Worm (Caenorhabditis elegans) whole organism, early embryonic: ENCODE results near the gene T01G5.6.
"Not testable (repeated sequence)": the region's sequence is repeated elsewhere in the genome, so short reads cannot be mapped to it uniquely, and the experiment has no call there.

ENCODE experiments used
- B0310.2 ChIP-seq: sonication (generic microtip); optimal IDR thresholded peaks from 2 replicates; lab custom pipeline; 2016; ENCODE audit warnings: mild to moderate bottlenecking, missing genetic modification characterization, missing compliant biosample characterization
- F13C5.2 ChIP-seq: sonication (generic microtip); optimal IDR thresholded peaks from 2 replicates; lab custom pipeline; 2017; ENCODE audit warnings: mild to moderate bottlenecking, missing genetic modification characterization, inconsistent platforms, missing compliant biosample characterization
- aly-1 ChIP-seq: sonication (generic microtip); optimal IDR thresholded peaks from 2 replicates; lab custom pipeline; 2016; ENCODE audit warnings: missing genetic modification characterization, missing compliant biosample characterization
- ama-1 ChIP-seq: fragments of 150-350 bp; optimal IDR thresholded peaks from 2 replicates; lab custom pipeline; 2014
- ceh-13 ChIP-seq: fragments of 200-800 bp; sonication (Bioruptor generic); optimal IDR thresholded peaks from 2 replicates; lab custom pipeline; 2018; ENCODE audit warnings: mild to moderate bottlenecking, missing genetic modification characterization, missing compliant biosample characterization
- ceh-36 ChIP-seq: sonication (generic microtip); optimal IDR thresholded peaks from 2 replicates; lab custom pipeline; 2016; ENCODE audit warnings: missing genetic modification characterization, inconsistent platforms, missing compliant biosample characterization
- ets-7 ChIP-seq: sonication (generic microtip); optimal IDR thresholded peaks from 2 replicates; lab custom pipeline; 2016; ENCODE audit warnings: missing genotype, missing genetic modification characterization, missing compliant biosample characterization
- flt-1 ChIP-seq: fragments of 200-800 bp; sonication (Bioruptor generic); IDR thresholded peaks from 2 replicates; pipeline ENCODE4 v1.3.6; 2022; ENCODE audit warnings: missing genetic modification characterization, missing compliant biosample characterization
- hmbx-1 ChIP-seq: sonication (generic microtip); optimal IDR thresholded peaks from 2 replicates; lab custom pipeline; 2016; ENCODE audit warnings: mild to moderate bottlenecking, missing genetic modification characterization, missing compliant biosample characterization
- hmg-4 ChIP-seq: fragments of 200-800 bp; sonication (Bioruptor generic); optimal IDR thresholded peaks from 2 replicates; lab custom pipeline; 2018; ENCODE audit warnings: mild to moderate bottlenecking, missing genetic modification characterization, missing compliant biosample characterization
- hnd-1 ChIP-seq: sonication (generic microtip); optimal IDR thresholded peaks from 2 replicates; lab custom pipeline; 2016; ENCODE audit warnings: missing genetic modification characterization, missing compliant biosample characterization
- pes-1 ChIP-seq: fragments of 200-800 bp; sonication (Bioruptor generic); IDR thresholded peaks from 2 replicates; pipeline ENCODE4 v1.3.6; 2022; ENCODE audit warnings: missing genetic modification reagents, missing genetic modification characterization, missing compliant biosample characterization
- scrt-1 ChIP-seq: fragments of 200-800 bp; sonication (Bioruptor generic); IDR thresholded peaks from 2 replicates; pipeline ENCODE4 v1.3.6; 2022; ENCODE audit warnings: missing genetic modification characterization, missing compliant biosample characterization
- sea-1 ChIP-seq: fragments of 200-800 bp; sonication (Bioruptor generic); conservative IDR thresholded peaks from 2 replicates; pipeline ENCODE4 v1.3.6; 2022; ENCODE audit warnings: missing genetic modification characterization, missing compliant biosample characterization
- tbx-11 ChIP-seq: fragments of 200-800 bp; sonication (Bioruptor generic); IDR thresholded peaks from 2 replicates; pipeline ENCODE4 v1.3.6; 2022; ENCODE audit warnings: missing genetic modification characterization, missing compliant biosample characterization
- tbx-37 ChIP-seq: fragments of 200-800 bp; sonication (Bioruptor generic); conservative IDR thresholded peaks from 2 replicates; pipeline ENCODE4 v1.3.6; 2022; ENCODE audit warnings: missing genetic modification reagents, missing genetic modification characterization, missing compliant biosample characterization
- tra-4 ChIP-seq: sonication (generic microtip); optimal IDR thresholded peaks from 2 replicates; lab custom pipeline; 2017; ENCODE audit warnings: missing genetic modification characterization, missing compliant biosample characterization

T01G5.6 gene

DNA sequence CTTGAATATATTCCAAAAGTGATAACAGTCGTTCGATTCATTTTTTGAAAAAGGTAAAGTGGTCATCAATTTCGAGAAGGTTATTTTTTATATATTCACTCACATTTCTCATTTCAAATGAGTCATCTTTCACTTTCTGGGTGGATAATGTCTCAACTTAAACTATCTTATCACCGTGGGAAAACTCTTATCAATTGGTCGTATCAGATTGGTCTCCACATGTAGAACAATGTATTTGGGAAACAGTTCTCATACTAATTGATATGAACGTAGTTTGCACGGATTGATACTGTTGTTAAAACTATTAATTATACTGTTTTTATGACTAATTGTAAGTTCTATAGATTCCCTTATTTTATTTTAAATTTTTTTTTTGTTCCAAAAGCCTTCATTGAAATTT lies 19.9 kb upstream of the T01G5.6 start:
- TF ChIP-seq hnd-1 (no peak), tbx-37 (GFP tag; lab: Robert Waterston, UW) (no peak), ama-1 (lab: Kevin White, UChicago) (no peak), F13C5.2 (tag; lab: Kevin White, UChicago) (no peak), tra-4 (tag; lab: Kevin White, UChicago) (no peak), ceh-36 (tag; lab: Kevin White, UChicago) (no peak), scrt-1 (GFP tag; lab: Robert Waterston, UW) (no peak)

DNA sequence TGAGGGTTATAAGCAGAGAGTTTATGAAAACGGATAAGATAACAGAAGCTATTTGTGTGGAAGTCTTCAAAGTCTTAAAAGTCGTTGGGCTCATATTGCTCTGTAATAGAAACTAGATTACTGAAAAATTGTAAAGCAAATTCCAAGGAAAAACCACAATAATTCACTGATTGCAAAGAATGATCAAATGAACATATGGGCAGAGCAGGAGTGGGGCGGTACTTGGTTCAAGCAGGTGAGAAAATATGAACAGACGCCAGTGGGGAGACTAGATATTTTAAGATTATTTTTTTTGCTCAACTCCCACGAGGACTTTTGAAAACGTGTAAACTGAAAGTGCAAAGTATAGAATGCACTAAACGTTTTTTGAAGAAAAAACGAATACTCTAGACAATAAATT lies 18.5 kb upstream of the T01G5.6 start, which contains the start of gene str-171:
str-171 (minus strand) TSS at position 101 of the 400 bp plus-strand sequence.
- TF ChIP-seq scrt-1 (GFP tag; lab: Robert Waterston, UW), result no peak
- TF ChIP-seq hmbx-1 (tag; lab: Kevin White, UChicago), result no peak
- no peak for TF ChIP-seq ceh-36 (tag; lab: Kevin White, UChicago)
- no peak for TF ChIP-seq F13C5.2 (tag; lab: Kevin White, UChicago)
- TF ChIP-seq tbx-37 (GFP tag; lab: Robert Waterston, UW), result no peak
- TF ChIP-seq pes-1 (GFP tag; lab: Robert Waterston, UW), result no peak
- TF ChIP-seq tbx-11, result no peak
- no peak for TF ChIP-seq hmg-4
- TF ChIP-seq tra-4 (tag; lab: Kevin White, UChicago), result no peak
- TF ChIP-seq ets-7, result no peak
- no peak for TF ChIP-seq flt-1
- no peak for TF ChIP-seq aly-1 (tag; lab: Kevin White, UChicago)
- TF ChIP-seq hnd-1, result no peak
- no peak for TF ChIP-seq ama-1 (lab: Kevin White, UChicago)
- TF ChIP-seq ceh-13 (GFP tag; lab: Kevin White, UChicago), result no peak
- no peak for TF ChIP-seq B0310.2 (tag; lab: Kevin White, UChicago)
- no peak for TF ChIP-seq sea-1 (GFP tag; lab: Robert Waterston, UW)

DNA sequence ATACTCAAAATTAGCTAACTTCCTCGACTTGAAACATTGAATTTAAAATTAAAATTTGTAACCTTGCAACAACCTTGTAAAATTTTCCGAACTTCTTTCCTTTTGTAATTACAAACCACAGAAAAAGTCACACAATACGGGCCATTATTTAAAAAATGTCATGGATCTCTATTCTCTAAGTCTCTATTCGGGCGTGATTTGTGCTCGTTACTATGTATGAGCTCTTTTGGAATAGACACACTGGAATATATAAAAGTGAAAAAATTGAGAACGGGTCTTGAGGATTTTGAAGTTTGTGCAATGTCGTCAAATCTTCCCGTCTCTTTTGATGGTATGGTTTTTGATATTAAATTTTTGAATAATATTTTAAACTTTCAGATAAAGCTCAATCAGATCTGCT lies 14.1 kb upstream of the T01G5.6 start, which contains the start of gene srr-7:
srr-7 (plus strand) TSS at position 301 of the 400 bp plus-strand sequence.
- TF ChIP-seq hmg-4 (no peak), F13C5.2 (tag; lab: Kevin White, UChicago) (no peak), B0310.2 (tag; lab: Kevin White, UChicago) (no peak), sea-1 (GFP tag; lab: Robert Waterston, UW) (no peak), pes-1 (GFP tag; lab: Robert Waterston, UW) (no peak), scrt-1 (GFP tag; lab: Robert Waterston, UW) (no peak), flt-1 (no peak), tbx-11 (no peak), aly-1 (tag; lab: Kevin White, UChicago) (no peak), ama-1 (lab: Kevin White, UChicago) (no peak), hnd-1 (no peak), tra-4 (tag; lab: Kevin White, UChicago) (no peak), ceh-36 (tag; lab: Kevin White, UChicago) (no peak), ets-7 (no peak), hmbx-1 (tag; lab: Kevin White, UChicago) (no peak), tbx-37 (GFP tag; lab: Robert Waterston, UW) (no peak), ceh-13 (GFP tag; lab: Kevin White, UChicago) (no peak)

- no peak for TF ChIP-seq sea-1 (GFP tag; lab: Robert Waterston, UW)
- TF ChIP-seq ama-1 (lab: Kevin White, UChicago), result no peak
- TF ChIP-seq hnd-1, result no peak
- TF ChIP-seq ceh-13 (GFP tag; lab: Kevin White, UChicago), result no peak
- no peak for TF ChIP-seq tra-4 (tag; lab: Kevin White, UChicago)
- no peak for TF ChIP-seq pes-1 (GFP tag; lab: Robert Waterston, UW)
- TF ChIP-seq tbx-37 (GFP tag; lab: Robert Waterston, UW), result no peak
- TF ChIP-seq F13C5.2 (tag; lab: Kevin White, UChicago), result no peak
Observed at ce11 chrV:15127413-15127812, 13.5 kb upstream of the T01G5.6 start, which contains the start of gene srj-27. Gene srj-27 (minus strand): TSS chrV:15127513.

DNA sequence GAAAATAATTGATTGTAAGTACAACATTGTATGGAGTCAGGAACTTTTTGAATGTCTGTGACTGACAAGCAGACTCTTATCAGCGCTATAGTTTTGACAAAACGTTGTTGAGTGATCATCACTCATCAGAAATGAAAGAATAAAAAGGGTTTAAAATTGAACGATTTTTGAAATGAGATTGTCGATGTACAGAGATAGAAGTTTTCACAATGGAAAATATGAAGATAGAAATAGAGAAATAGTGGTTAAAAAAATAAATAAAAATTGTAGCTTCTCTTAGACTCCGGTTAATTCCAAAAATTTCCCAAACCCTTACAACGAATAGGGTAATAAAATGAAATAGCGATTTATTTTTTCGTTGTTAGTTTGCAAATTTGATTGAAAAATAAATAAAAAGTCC lies 11.3 kb upstream of the T01G5.6 start, which contains the start of gene ugt-30:
ugt-30 (minus strand) TSS at position 101 of the 400 bp plus-strand sequence.
- TF ChIP-seq hnd-1; ceh-36 (tag; lab: Kevin White, UChicago); aly-1 (tag; lab: Kevin White, UChicago): not testable (repeated sequence)

- TF ChIP-seq tbx-11, result no peak
- TF ChIP-seq pes-1 (GFP tag; lab: Robert Waterston, UW), result no peak
- TF ChIP-seq tra-4 (tag; lab: Kevin White, UChicago), result no peak
- no peak for TF ChIP-seq tbx-37 (GFP tag; lab: Robert Waterston, UW)
- TF ChIP-seq F13C5.2 (tag; lab: Kevin White, UChicago), result no peak
- TF ChIP-seq ceh-36 (tag; lab: Kevin White, UChicago), result no peak
- TF ChIP-seq sea-1 (GFP tag; lab: Robert Waterston, UW), result no peak
- no peak for TF ChIP-seq flt-1
- TF ChIP-seq ceh-13 (GFP tag; lab: Kevin White, UChicago), result no peak
- TF ChIP-seq scrt-1 (GFP tag; lab: Robert Waterston, UW), result no peak
- TF ChIP-seq hmg-4, result no peak
- no peak for TF ChIP-seq B0310.2 (tag; lab: Kevin White, UChicago)
- TF ChIP-seq hnd-1, result no peak
- TF ChIP-seq aly-1 (tag; lab: Kevin White, UChicago), result no peak
- no peak for TF ChIP-seq ama-1 (lab: Kevin White, UChicago)
- no peak for TF ChIP-seq ets-7
Observed at ce11 chrV:15119517-15119916, 5.6 kb upstream of the T01G5.6 start, which contains the start of gene flor-1. Gene flor-1 (minus strand): TSS chrV:15119617.

DNA sequence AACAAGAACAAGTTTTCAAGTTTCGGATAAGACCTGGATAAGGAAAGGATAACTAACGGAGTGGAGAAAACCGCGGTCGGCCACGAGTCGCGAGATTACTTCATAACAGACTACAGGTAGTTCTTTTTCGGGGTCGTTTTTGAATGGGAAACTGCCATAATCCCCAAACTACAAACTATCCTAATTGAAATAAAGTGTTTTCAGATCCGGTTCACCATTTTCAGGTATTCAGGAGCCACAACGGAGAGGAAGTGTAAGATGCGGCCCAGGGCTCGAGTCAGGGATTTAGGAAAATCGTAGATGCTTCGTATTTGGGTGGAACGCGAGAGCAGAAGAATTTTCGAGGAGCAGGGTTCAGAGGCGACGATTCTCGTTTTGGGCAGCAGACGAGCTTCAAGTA lies 2.1 kb upstream of the T01G5.6 start, which contains the start of gene T01G5.8:
T01G5.8 (plus strand) TSS at position 301 of the 400 bp plus-strand sequence.
- TF ChIP-seq F13C5.2 (tag; lab: Kevin White, UChicago); ceh-13 (GFP tag; lab: Kevin White, UChicago); tbx-11: not testable (repeated sequence)
